Fruit fly (Drosophila melanogaster): ENCODE measurements around the gene CG32264.

The CG32264 gene

dm6 chr3L:3824790-3825484, 18.7 kb upstream of the CG32264 start, which contains the start of gene Rdh (continued):
- TF ChIP-seq Dad (GFP tag; optimal IDR thresholded peaks at IDR 0.05) (peak; percentile 21), CG2875 (GFP tag; optimal IDR thresholded peaks at IDR 0.05) (peak; percentile 58), jigr1 (GFP tag; IDR thresholded peaks at IDR 0.05) (no peak), CG3847 (GFP tag; IDR thresholded peaks at IDR 0.05) (peak; percentile 68), dimm (GFP tag; IDR thresholded peaks at IDR 0.05) (no peak), CG8089 (GFP tag; optimal IDR thresholded peaks at IDR 0.05) (no peak), lilli (GFP tag; optimal IDR thresholded peaks at IDR 0.05) (peak; percentile 65), Fer1 (GFP tag; optimal IDR thresholded peaks at IDR 0.05) (peak; percentile 94), CG6254 (GFP tag; optimal IDR thresholded peaks at IDR 0.05) (peak; percentile 77), NFAT (GFP tag; IDR thresholded peaks at IDR 0.05) (0 out of 2 replicates have a peak, but pooled peaks have one; percentile 31), Camta (GFP tag; optimal IDR thresholded peaks at IDR 0.05) (peak; percentile 4), gro (GFP tag; optimal IDR thresholded peaks at IDR 0.05) (peak; percentile 28), Ravus (GFP tag; IDR thresholded peaks at IDR 0.05) (peak; percentile 23), CG15696 (tag; optimal IDR thresholded peaks at IDR 0.05) (peak; percentile 75), Med (GFP tag) (peak; percentile 75), CG12659 (GFP tag; optimal IDR thresholded peaks at IDR 0.05) (peak; percentile 85), CG8765 (GFP tag; IDR thresholded peaks at IDR 0.05) (peak; percentile 18; the same call in 1 of the 2 replicates), HmgD (GFP tag; optimal IDR thresholded peaks at IDR 0.05) (no peak), Dll (GFP tag; IDR thresholded peaks at IDR 0.05; ENCODE audit: partially characterized antibody) (0 out of 4 replicates have a peak, but pooled peaks have one; percentile 22), Nf-YA (GFP tag; IDR thresholded peaks at IDR 0.05) (no peak), run (tag; optimal IDR thresholded peaks at IDR 0.05) (peak; percentile 57), lmd (GFP tag; IDR thresholded peaks at IDR 0.05) (peak; percentile 63), CG34376 (GFP tag; optimal IDR thresholded peaks at IDR 0.05) (peak; percentile 80), CG7357 (GFP tag; IDR thresholded peaks at IDR 0.05) (peak; percentile 49; the same call in 2 of the 3 replicates), NC2β (GFP tag; optimal IDR thresholded peaks at IDR 0.05) (no peak), Stat92E (GFP tag; optimal IDR thresholded peaks at IDR 0.05) (no peak), CG9215 (GFP tag; IDR thresholded peaks at IDR 0.05) (peak; percentile 65; the same call in 1 of the 2 replicates), CG4328 (GFP tag; optimal IDR thresholded peaks at IDR 0.05) (peak; percentile 86), chm (GFP tag; IDR thresholded peaks at IDR 0.05) (no peak), scrt (GFP tag; optimal IDR thresholded peaks at IDR 0.05) (peak; percentile 81), her (GFP tag; optimal IDR thresholded peaks at IDR 0.05) (no peak), Mes4 (GFP tag; optimal IDR thresholded peaks at IDR 0.05) (no peak), lab (GFP tag; optimal IDR thresholded peaks at IDR 0.05) (peak; percentile 92), row (GFP tag; IDR thresholded peaks at IDR 0.05) (peak; percentile 90), D19A (tag; optimal IDR thresholded peaks at IDR 0.05) (peak; percentile 80), D (optimal IDR thresholded peaks at IDR 0.05) (no peak), D (GFP tag; optimal IDR thresholded peaks at IDR 0.05) (peak; percentile 84), disco-r (GFP tag; optimal IDR thresholded peaks at IDR 0.05) (no peak), CG17912 (GFP tag; optimal IDR thresholded peaks at IDR 0.05) (no peak), CG10543 (GFP tag; optimal IDR thresholded peaks at IDR 0.05) (peak; percentile 88), CG31441 (GFP tag; IDR thresholded peaks at IDR 0.05) (peak; percentile 74), dan (GFP tag; IDR thresholded peaks at IDR 0.05) (no peak), mam (GFP tag; optimal IDR thresholded peaks at IDR 0.05) (peak; percentile 51), p53 (GFP tag; optimal IDR thresholded peaks at IDR 0.05) (no peak), gt (GFP tag; IDR thresholded peaks at IDR 0.05) (no peak), croc (GFP tag; conservative IDR thresholded peaks at IDR 0.05) (peak; percentile 54; the same call in 2 of the 3 replicates), Nf-YC (tag; optimal IDR thresholded peaks at IDR 0.05) (peak; percentile 74), Gsc (GFP tag; IDR thresholded peaks at IDR 0.05) (no peak), D19B (GFP tag; optimal IDR thresholded peaks at IDR 0.05) (peak; percentile 45), CG12942 (GFP tag; optimal IDR thresholded peaks at IDR 0.05) (peak; percentile 41)
